Comparison of ENCODE assay signal across 5 worm cellular contexts in the genomic region with DNA sequence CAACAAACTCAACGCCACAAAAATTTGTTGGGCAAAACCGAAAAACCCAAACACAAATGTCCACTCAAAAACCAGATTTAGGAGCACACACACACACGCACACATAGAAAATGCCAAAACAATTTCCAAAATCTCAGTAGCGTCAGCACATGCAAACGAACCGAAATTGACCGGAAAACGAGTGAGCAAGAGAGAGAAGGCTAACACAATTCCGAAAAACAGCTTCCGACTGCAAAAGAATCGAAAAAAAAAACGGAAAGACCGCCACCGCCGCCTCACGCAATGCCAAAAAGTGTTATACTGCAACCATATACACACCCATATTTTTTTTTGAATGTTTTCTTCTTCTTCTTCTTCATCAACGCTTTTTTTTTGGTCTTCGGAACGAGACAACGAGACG.
A peak's percentile ranks its signal among the peaks of the same experiment; 100 is the strongest.
TF ChIP-seq lines count a peak whose summit lies in the region.

No protein-coding gene starts in this region.

TF ChIP-seq in whole organism, L1 larva, 84 proteins besides CTCF, POLR2A, EP300 and RAD21:
- TF ChIP-seq ces-1 (GFP tag; optimal IDR thresholded peaks at IDR 0.05; lab: Kevin White, UChicago) (peak; percentile 16), fkh-10 (GFP tag; optimal IDR thresholded peaks at IDR 0.05; lab: Kevin White, UChicago) (peak; percentile 65), lin-14 (GFP tag; optimal IDR thresholded peaks at IDR 0.05; lab: Kevin White, UChicago) (peak; percentile 68), sox-4 (tag; optimal IDR thresholded peaks at IDR 0.05; lab: Kevin White, UChicago) (no peak), nhr-11 (tag; optimal IDR thresholded peaks at IDR 0.05; lab: Kevin White, UChicago) (no peak), tlp-1 (tag; optimal IDR thresholded peaks at IDR 0.05; lab: Kevin White, UChicago) (no peak)

TF ChIP-seq in whole organism, L3 larva, 47 proteins besides CTCF, POLR2A, EP300 and RAD21:
- TF ChIP-seq nfya-1 (tag; optimal IDR thresholded peaks at IDR 0.05; lab: Kevin White, UChicago; ENCODE audit: insufficient read depth) (no peak), fkh-10 (GFP tag; optimal IDR thresholded peaks at IDR 0.05; lab: Kevin White, UChicago) (peak; percentile 37)

TF ChIP-seq in whole organism, L4 larva, 104 proteins besides CTCF, POLR2A, EP300 and RAD21:
- no peak for TF ChIP-seq zip-11 (GFP tag; IDR thresholded peaks at IDR 0.05; lab: Robert Waterston, UW)
- TF ChIP-seq duxl-1 (tag; optimal IDR thresholded peaks at IDR 0.05; lab: Kevin White, UChicago; ENCODE audit: poor library complexity): no peak
- TF ChIP-seq nhr-41 (GFP tag; IDR thresholded peaks at IDR 0.05; lab: Robert Waterston, UW): no peak
- TF ChIP-seq sdz-12 (GFP tag; optimal IDR thresholded peaks at IDR 0.05; lab: Kevin White, UChicago): no peak
- TF ChIP-seq ces-1 (GFP tag; optimal IDR thresholded peaks at IDR 0.05; lab: Kevin White, UChicago): peak; percentile 4
- peak; percentile 10 for TF ChIP-seq fkh-10 (GFP tag; optimal IDR thresholded peaks at IDR 0.05; lab: Kevin White, UChicago)
- no peak for TF ChIP-seq madf-9 (GFP tag; conservative IDR thresholded peaks at IDR 0.05; lab: Robert Waterston, UW)
- TF ChIP-seq F37D6.2 (tag; optimal IDR thresholded peaks at IDR 0.05; lab: Kevin White, UChicago): no peak
TF ChIP-seq in whole organism, L4 larva: peak in this region for 2.

TF ChIP-seq in whole organism, late embryonic, 69 proteins besides CTCF, POLR2A, EP300 and RAD21:
- TF ChIP-seq unc-42 (tag; optimal IDR thresholded peaks at IDR 0.05; lab: Kevin White, UChicago) (peak; percentile 79), pqm-1 (tag; optimal IDR thresholded peaks at IDR 0.05; lab: Kevin White, UChicago) (no peak)

TF ChIP-seq in whole organism, mixed stage, embryonic, 35 proteins besides CTCF, POLR2A, EP300 and RAD21:
- no peak for TF ChIP-seq lin-32 (GFP tag; optimal IDR thresholded peaks at IDR 0.05; lab: Kevin White, UChicago)
- no peak for TF ChIP-seq nhr-237 (tag; optimal IDR thresholded peaks at IDR 0.05; lab: Kevin White, UChicago)
- TF ChIP-seq ceh-83 (GFP tag; optimal IDR thresholded peaks at IDR 0.05; lab: Kevin White, UChicago): no peak
- TF ChIP-seq zip-8 (tag; optimal IDR thresholded peaks at IDR 0.05; lab: Kevin White, UChicago): no peak
- TF ChIP-seq tbx-8 (GFP tag; optimal IDR thresholded peaks at IDR 0.05; lab: Kevin White, UChicago): no peak
- no peak for TF ChIP-seq mep-1 (tag; optimal IDR thresholded peaks at IDR 0.05; lab: Kevin White, UChicago)
- no peak for TF ChIP-seq nhr-12 (tag; optimal IDR thresholded peaks at IDR 0.05; lab: Kevin White, UChicago)
- no peak for TF ChIP-seq nhr-28 (tag; optimal IDR thresholded peaks at IDR 0.05; lab: Kevin White, UChicago)
- TF ChIP-seq ces-1 (GFP tag; optimal IDR thresholded peaks at IDR 0.05; lab: Kevin White, UChicago): peak; percentile 19
